Fruit fly (Drosophila melanogaster) whole organism, embryonic: ENCODE measurements around the gene CG5727.

ENCODE experiments used
- Abd-B ChIP-seq: fragments of 200-800 bp; sonication (Bioruptor generic); optimal IDR thresholded peaks from 2 replicates; lab custom pipeline; 2018; ENCODE audit warnings: missing biosample characterization, mild to moderate bottlenecking, missing genetic modification characterization, moderate library complexity
- CG10267 ChIP-seq: fragments of 200-800 bp; sonication (Bioruptor generic); optimal IDR thresholded peaks from 2 replicates; lab custom pipeline; 2018; ENCODE audit warnings: missing biosample characterization, mild to moderate bottlenecking, missing genetic modification characterization, moderate library complexity
- CG11398 ChIP-seq: fragments of 200-800 bp; sonication (Bioruptor generic); optimal IDR thresholded peaks from 2 replicates; lab custom pipeline; 2016; ENCODE audit warnings: missing biosample characterization, missing genetic modification characterization
- CG11723 ChIP-seq: fragments of 200-800 bp; sonication (Bioruptor generic); optimal IDR thresholded peaks from 2 replicates; lab custom pipeline; 2017; ENCODE audit warnings: missing biosample characterization, mild to moderate bottlenecking, missing genetic modification characterization
- CG12104 ChIP-seq: fragments of 200-800 bp; sonication (Bioruptor generic); optimal IDR thresholded peaks from 3 replicates; lab custom pipeline; 2016; ENCODE audit warnings: missing biosample characterization, missing genetic modification characterization
- CG15479 ChIP-seq: fragments of 200-800 bp; sonication (Bioruptor generic); optimal IDR thresholded peaks from 3 replicates; lab custom pipeline; 2019; ENCODE audit warnings: missing biosample characterization, mild to moderate bottlenecking, missing genetic modification characterization, moderate library complexity
- CG2129 ChIP-seq: fragments of 200-800 bp; sonication (Bioruptor generic); IDR thresholded peaks from 2 replicates; pipeline ENCODE4 v1.3.6; 2022; ENCODE audit warnings: missing biosample characterization, missing genetic modification characterization; ENCODE audit not compliant: partially characterized antibody
- CG34224 ChIP-seq: fragments of 200-800 bp; sonication (Bioruptor generic); IDR thresholded peaks from 3 replicates; pipeline ENCODE4 v1.3.6; 2022; ENCODE audit warnings: missing biosample characterization, missing genetic modification characterization; ENCODE audit not compliant: partially characterized antibody
- CG34376 ChIP-seq: fragments of 200-800 bp; sonication (Bioruptor generic); optimal IDR thresholded peaks from 2 replicates; lab custom pipeline; 2018; ENCODE audit warnings: missing biosample characterization, mild to moderate bottlenecking, missing genetic modification characterization
- CG34422 ChIP-seq: fragments of 200-800 bp; sonication (Bioruptor generic); IDR thresholded peaks from 3 replicates; pipeline ENCODE4 v1.3.6; 2022; ENCODE audit warnings: missing biosample characterization, missing genetic modification characterization
- CG7839 ChIP-seq: fragments of 200-800 bp; sonication (Bioruptor generic); optimal IDR thresholded peaks from 3 replicates; lab custom pipeline; 2018; ENCODE audit warnings: missing biosample characterization, mild to moderate bottlenecking, missing genetic modification characterization, moderate library complexity
- CG7963 ChIP-seq: fragments of 200-800 bp; sonication (Bioruptor generic); IDR thresholded peaks from 3 replicates; pipeline ENCODE4 v1.3.6; 2022; ENCODE audit warnings: missing biosample characterization, missing genetic modification characterization; ENCODE audit not compliant: partially characterized antibody
- Camta ChIP-seq: fragments of 200-800 bp; sonication (Bioruptor generic); optimal IDR thresholded peaks from 2 replicates; lab custom pipeline; 2016; ENCODE audit warnings: missing biosample characterization, missing genetic modification characterization
- D19B ChIP-seq: fragments of 200-800 bp; sonication (Bioruptor generic); optimal IDR thresholded peaks from 2 replicates; lab custom pipeline; 2017; ENCODE audit warnings: missing biosample characterization, mild to moderate bottlenecking, missing genetic modification characterization
- E2f2 ChIP-seq: fragments of 200-800 bp; sonication (Bioruptor generic); IDR thresholded peaks from 2 replicates; pipeline ENCODE4 v1.3.6; 2022; ENCODE audit warnings: missing biosample characterization, missing genetic modification characterization
- HLH4C ChIP-seq: fragments of 200-800 bp; sonication (Bioruptor generic); IDR thresholded peaks from 3 replicates; pipeline ENCODE4 v1.3.6; 2022; ENCODE audit warnings: missing biosample characterization, missing genetic modification characterization; ENCODE audit not compliant: partially characterized antibody
- HLH54F ChIP-seq: fragments of 200-800 bp; sonication (Bioruptor generic); optimal IDR thresholded peaks from 3 replicates; lab custom pipeline; 2016; ENCODE audit warnings: missing biosample characterization, missing genetic modification characterization
- Hr3 ChIP-seq: fragments of 200-800 bp; sonication (Bioruptor generic); optimal IDR thresholded peaks from 3 replicates; lab custom pipeline; 2016; ENCODE audit warnings: missing biosample characterization, missing genetic modification characterization
- MBD-R2 ChIP-seq: fragments of 200-800 bp; sonication (Bioruptor generic); IDR thresholded peaks from 2 replicates; pipeline ENCODE4 v1.3.6; 2022; ENCODE audit warnings: missing biosample characterization, missing genetic modification characterization
- MESR4 ChIP-seq: fragments of 200-800 bp; sonication (Bioruptor generic); optimal IDR thresholded peaks from 2 replicates; lab custom pipeline; 2018; ENCODE audit warnings: missing biosample characterization, mild to moderate bottlenecking, missing genetic modification characterization, moderate library complexity
- Mad ChIP-seq: fragments of 200-800 bp; sonication (Bioruptor generic); optimal IDR thresholded peaks from 2 replicates; lab custom pipeline; 2016; ENCODE audit warnings: missing biosample characterization, missing genetic modification characterization
- NK7.1 ChIP-seq: fragments of 200-800 bp; sonication (Bioruptor generic); optimal IDR thresholded peaks from 3 replicates; lab custom pipeline; 2016; ENCODE audit warnings: missing biosample characterization, missing genetic modification characterization
- Neu2 ChIP-seq: fragments of 200-800 bp; sonication (Bioruptor generic); optimal IDR thresholded peaks from 3 replicates; lab custom pipeline; 2016; ENCODE audit warnings: missing biosample characterization, missing genetic modification characterization, borderline replicate concordance
- Spps ChIP-seq: fragments of 200-800 bp; sonication (Bioruptor generic); optimal IDR thresholded peaks from 2 replicates; lab custom pipeline; 2018; ENCODE audit warnings: missing biosample characterization, mild to moderate bottlenecking, missing genetic modification characterization
- Ssrp ChIP-seq: fragments of 200-800 bp; sonication (Bioruptor generic); optimal IDR thresholded peaks from 2 replicates; lab custom pipeline; 2018; ENCODE audit warnings: missing biosample characterization, mild to moderate bottlenecking, missing genetic modification characterization, moderate library complexity
- cato ChIP-seq: fragments of 200-800 bp; sonication (Bioruptor generic); optimal IDR thresholded peaks from 2 replicates; lab custom pipeline; 2016; ENCODE audit warnings: missing biosample characterization, missing genetic modification characterization, borderline replicate concordance
- chinmo ChIP-seq: fragments of 200-800 bp; sonication (Bioruptor generic); IDR thresholded peaks from 4 replicates; pipeline ENCODE4 v1.3.6; 2022; ENCODE audit warnings: missing biosample characterization, missing genetic modification characterization; ENCODE audit not compliant: partially characterized antibody
- ci ChIP-seq: fragments of 200-800 bp; sonication (Bioruptor generic); IDR thresholded peaks from 3 replicates; pipeline ENCODE4 v1.3.6; 2022; ENCODE audit warnings: missing biosample characterization, missing genetic modification characterization
- corto ChIP-seq: fragments of 200-800 bp; sonication (Bioruptor generic); optimal IDR thresholded peaks from 2 replicates; lab custom pipeline; 2016; ENCODE audit warnings: missing biosample characterization, mild to moderate bottlenecking, missing genetic modification characterization, moderate library complexity
- disco-r ChIP-seq: fragments of 200-800 bp; sonication (Bioruptor generic); optimal IDR thresholded peaks from 2 replicates; lab custom pipeline; 2016; ENCODE audit warnings: missing biosample characterization, missing genetic modification characterization
- dpn ChIP-seq, 2 experiments: fragments of 200-800 bp; sonication (Bioruptor generic); optimal IDR thresholded peaks; 3 replicates each; lab custom pipeline; 2016; ENCODE audit warnings: missing biosample characterization in 2 of 2, missing genetic modification characterization in 2 of 2
- exex ChIP-seq: fragments of 200-800 bp; sonication (Bioruptor generic); optimal IDR thresholded peaks from 4 replicates; lab custom pipeline; 2018; ENCODE audit warnings: missing biosample characterization, mild to moderate bottlenecking, missing genetic modification characterization, moderate library complexity
- gce ChIP-seq: fragments of 200-800 bp; sonication (Bioruptor generic); IDR thresholded peaks from 3 replicates; pipeline ENCODE4 v1.3.6; 2022; ENCODE audit warnings: missing biosample characterization, missing genetic modification characterization
- hb ChIP-seq: fragments of 200-800 bp; sonication (Bioruptor generic); IDR thresholded peaks from 3 replicates; pipeline ENCODE4 v1.3.6; 2022; ENCODE audit warnings: missing biosample characterization, missing genetic modification characterization; ENCODE audit not compliant: partially characterized antibody
- inv ChIP-seq: fragments of 200-800 bp; sonication (Bioruptor generic); IDR thresholded peaks from 2 replicates; pipeline ENCODE4 v1.3.6; 2022; ENCODE audit warnings: missing biosample characterization, missing genetic modification characterization; ENCODE audit not compliant: partially characterized antibody
- kni ChIP-seq: fragments of 200-800 bp; sonication (Bioruptor generic); optimal IDR thresholded peaks from 3 replicates; lab custom pipeline; 2017; ENCODE audit warnings: mild to moderate bottlenecking, missing biosample characterization, missing genetic modification reagents, missing genetic modification characterization
- nom ChIP-seq: fragments of 200-800 bp; sonication (Bioruptor generic); optimal IDR thresholded peaks from 2 replicates; lab custom pipeline; 2017; ENCODE audit warnings: missing biosample characterization, missing genetic modification characterization, mild to moderate bottlenecking, moderate library complexity, missing genetic modification reagents
- odd ChIP-seq: fragments of 200-800 bp; sonication (Bioruptor generic); optimal IDR thresholded peaks from 2 replicates; lab custom pipeline; 2017; ENCODE audit warnings: missing biosample characterization, mild to moderate bottlenecking, missing genetic modification characterization
- onecut ChIP-seq: fragments of 200-800 bp; sonication (Bioruptor generic); IDR thresholded peaks from 2 replicates; pipeline ENCODE4 v1.3.6; 2022; ENCODE audit warnings: missing biosample characterization, missing genetic modification characterization
- otp ChIP-seq: fragments of 200-800 bp; sonication (Bioruptor generic); IDR thresholded peaks from 3 replicates; pipeline ENCODE4, ENCODE4 v1.3.6; 2022; ENCODE audit warnings: missing biosample characterization, missing genetic modification characterization
- psq ChIP-seq: fragments of 200-800 bp; sonication (Bioruptor generic); optimal IDR thresholded peaks from 2 replicates; lab custom pipeline; 2017; ENCODE audit warnings: missing biosample characterization, missing genetic modification characterization
- sna ChIP-seq: fragments of 200-800 bp; sonication (Bioruptor generic); IDR thresholded peaks from 2 replicates; pipeline ENCODE4 v1.3.6; 2022; ENCODE audit warnings: missing biosample characterization, missing genetic modification characterization; ENCODE audit not compliant: partially characterized antibody
- sug ChIP-seq: fragments of 200-800 bp; optimal IDR thresholded peaks from 2 replicates; lab custom pipeline; 2019; ENCODE audit warnings: missing biosample characterization, mild to moderate bottlenecking, missing genetic modification characterization, moderate library complexity
- tin ChIP-seq: fragments of 200-800 bp; sonication (Bioruptor generic); optimal IDR thresholded peaks from 3 replicates; lab custom pipeline; 2016; ENCODE audit warnings: missing biosample characterization, missing genetic modification characterization
- tio ChIP-seq: fragments of 200-800 bp; sonication (Bioruptor generic); optimal IDR thresholded peaks from 2 replicates; lab custom pipeline; 2017; ENCODE audit warnings: missing biosample characterization, missing genetic modification characterization, inconsistent platforms
- tna ChIP-seq: fragments of 200-800 bp; sonication (Bioruptor generic); IDR thresholded peaks from 2 replicates; pipeline ENCODE4 v1.3.6; 2022; ENCODE audit warnings: missing biosample characterization, missing genetic modification characterization; ENCODE audit not compliant: partially characterized antibody
- wdn ChIP-seq: fragments of 200-800 bp; sonication (Bioruptor generic); IDR thresholded peaks from 2 replicates; pipeline ENCODE4 v1.3.6; 2022; ENCODE audit warnings: missing biosample characterization, missing genetic modification characterization

CG5727 gene

DNA sequence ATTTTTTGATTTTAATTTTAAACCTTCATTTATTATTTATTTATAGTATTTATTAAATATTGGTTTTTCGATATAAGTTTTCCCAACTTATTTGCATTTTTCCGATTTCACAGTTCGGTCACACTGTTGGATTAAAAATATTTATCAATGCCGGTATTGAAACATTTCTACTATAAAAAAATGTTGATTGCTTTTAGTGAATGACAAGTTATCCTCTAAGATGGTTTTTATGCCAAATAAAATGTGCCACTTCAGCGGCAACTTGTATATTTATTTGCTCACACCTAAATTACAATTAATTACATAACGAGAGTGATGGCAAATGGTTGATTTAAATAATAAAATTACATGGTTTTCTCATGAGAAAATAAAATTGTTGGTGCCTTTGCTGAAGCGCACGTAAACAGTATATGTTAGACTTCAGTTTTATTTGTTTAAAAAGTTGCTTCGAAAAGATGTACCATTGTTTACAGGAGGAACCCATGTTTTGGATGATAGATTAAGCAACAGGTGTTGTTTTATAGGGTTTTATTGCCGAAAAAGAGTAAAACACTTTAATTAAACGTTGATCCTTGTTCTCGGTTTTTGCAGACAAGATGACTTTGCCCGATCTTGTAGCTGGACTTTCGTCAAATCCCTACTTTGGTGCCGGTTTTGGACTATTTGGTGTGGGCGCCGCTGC, 12.2 kb upstream of the CG5727 start, which contains the start of gene Bcs1 (continued):
- TF ChIP-seq tin (GFP tag; lab: Kevin White, UChicago) (no peak), CG7963 (GFP tag; lab: Robert Waterston, UW) (no peak), dpn (GFP tag; optimal IDR thresholded peaks at IDR 0.05; lab: Kevin White, UChicago) (no peak), exex (no peak), HLH4C (GFP tag; lab: Robert Waterston, UW) (no peak), Abd-B (GFP tag; lab: Kevin White, UChicago) (no peak), CG11398 (no peak), inv (GFP tag; lab: Robert Waterston, UW) (no peak), wdn (GFP tag; lab: Robert Waterston, UW) (no peak), CG34376 (GFP tag; lab: Kevin White, UChicago) (no peak), CG7839 (tag; lab: Kevin White, UChicago) (no peak), Camta (GFP tag; lab: Kevin White, UChicago) (no peak), cato (GFP tag; lab: Kevin White, UChicago) (no peak), kni (GFP tag; lab: Kevin White, UChicago) (no peak), onecut (GFP tag; lab: Robert Waterston, UW) (no peak)
- TF ChIP-seq, all 482 proteins: peak for 21

DNA sequence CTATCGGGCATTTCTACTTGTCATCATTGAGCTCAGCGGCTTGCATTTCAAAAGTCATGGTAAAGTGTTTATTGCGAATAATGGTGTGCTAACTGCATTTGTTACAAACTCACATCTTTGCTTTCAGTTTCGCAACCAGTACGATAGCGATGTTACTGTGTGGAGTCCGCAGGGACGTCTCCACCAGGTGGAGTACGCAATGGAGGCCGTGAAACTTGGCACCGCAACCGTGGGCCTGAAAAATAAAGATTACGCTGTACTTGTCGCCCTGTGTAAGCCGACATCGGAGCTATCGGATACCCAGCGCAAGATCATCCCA, 10.9 kb upstream of the CG5727 start:
- TF ChIP-seq CG2129 (peak; percentile 15; the same call in 1 of the 2 replicates), otp (no peak), corto (GFP tag; lab: Kevin White, UChicago) (no peak), NK7.1 (no peak), CG12104 (no peak), sug (no peak), disco-r (GFP tag; lab: Kevin White, UChicago) (no peak), CG10267 (tag; lab: Kevin White, UChicago) (no peak), Spps (no peak), odd (GFP tag; lab: Kevin White, UChicago) (no peak), Mad (GFP tag; lab: Kevin White, UChicago) (no peak), CG15479 (GFP tag; lab: Kevin White, UChicago) (no peak), Ssrp (no peak), E2f2 (GFP tag; lab: Robert Waterston, UW) (peak; percentile 25; the same call in 1 of the 2 replicates), Neu2 (no peak), CG34422 (GFP tag; lab: Robert Waterston, UW) (0 out of 3 replicates have a peak, but pooled peaks have one; percentile 46), gce (GFP tag; lab: Robert Waterston, UW) (no peak), ci (no peak), D19B (no peak), chinmo (GFP tag; lab: Robert Waterston, UW) (0 out of 4 replicates have a peak, but pooled peaks have one; percentile 36), HLH54F (GFP tag; lab: Kevin White, UChicago) (no peak), sna (GFP tag; lab: Robert Waterston, UW) (0 out of 2 replicates have a peak, but pooled peaks have one; percentile 3), CG34224 (GFP tag; lab: Robert Waterston, UW) (peak; percentile 43; the same call in 2 of the 3 replicates), MESR4 (GFP tag; lab: Kevin White, UChicago) (peak; percentile 58), psq (GFP tag; lab: Kevin White, UChicago) (no peak), CG11723 (GFP tag; lab: Kevin White, UChicago) (peak; percentile 55), Hr3 (GFP tag; lab: Kevin White, UChicago) (no peak), MBD-R2 (peak; percentile 71), hb (GFP tag; lab: Robert Waterston, UW) (peak; percentile 6; the same call in 2 of the 3 replicates), tio (no peak), tna (GFP tag; lab: Robert Waterston, UW) (no peak), nom (GFP tag; lab: Kevin White, UChicago) (peak; percentile 5)
- TF ChIP-seq, all 482 proteins: peak for 11
